Worm (Caenorhabditis elegans) whole organism, L1 larva: ENCODE data around the gene cyp-33D1.

Experiments
- aly-2 ChIP-seq: fragments of 150-350 bp; optimal IDR thresholded peaks from 2 replicates; lab custom pipeline; 2014; ENCODE audit warnings: missing biosample characterization, missing genetic modification characterization
- ama-1 ChIP-seq: fragments of 150-350 bp; optimal IDR thresholded peaks from 2 replicates; lab custom pipeline; 2014
- efl-3 ChIP-seq: fragments of 200-800 bp; sonication (Bioruptor generic); optimal IDR thresholded peaks from 2 replicates; lab custom pipeline; 2018; ENCODE audit warnings: mild to moderate bottlenecking, missing genetic modification characterization, missing compliant biosample characterization
- elt-2 ChIP-seq: sonication (generic microtip); optimal IDR thresholded peaks from 2 replicates; lab custom pipeline; 2016; ENCODE audit warnings: missing genetic modification characterization, mild to moderate bottlenecking, inconsistent platforms, missing compliant biosample characterization, missing genetic modification reagents
- fos-1 ChIP-seq: fragments of 150-350 bp; optimal IDR thresholded peaks from 2 replicates; lab custom pipeline; 2014; ENCODE audit warnings: missing biosample characterization, missing genetic modification characterization
- nhr-28 ChIP-seq: fragments of 150-350 bp; optimal IDR thresholded peaks from 2 replicates; lab custom pipeline; 2014; ENCODE audit warnings: missing biosample characterization, missing genetic modification characterization
- unc-130 ChIP-seq: fragments of 150-350 bp; optimal IDR thresholded peaks from 2 replicates; lab custom pipeline; 2017; ENCODE audit warnings: missing biosample characterization, missing genetic modification characterization, inconsistent platforms
- xbp-1 ChIP-seq: sonication (generic microtip); optimal IDR thresholded peaks from 2 replicates; lab custom pipeline; 2016; ENCODE audit warnings: missing genetic modification characterization, missing compliant biosample characterization
- zag-1 ChIP-seq: fragments of 150-350 bp; optimal IDR thresholded peaks from 2 replicates; lab custom pipeline; 2014; ENCODE audit warnings: missing biosample characterization, missing genetic modification characterization
- ztf-4 ChIP-seq: fragments of 150-350 bp; optimal IDR thresholded peaks from 2 replicates; lab custom pipeline; 2014; ENCODE audit warnings: missing biosample characterization, missing genetic modification characterization

DNA sequence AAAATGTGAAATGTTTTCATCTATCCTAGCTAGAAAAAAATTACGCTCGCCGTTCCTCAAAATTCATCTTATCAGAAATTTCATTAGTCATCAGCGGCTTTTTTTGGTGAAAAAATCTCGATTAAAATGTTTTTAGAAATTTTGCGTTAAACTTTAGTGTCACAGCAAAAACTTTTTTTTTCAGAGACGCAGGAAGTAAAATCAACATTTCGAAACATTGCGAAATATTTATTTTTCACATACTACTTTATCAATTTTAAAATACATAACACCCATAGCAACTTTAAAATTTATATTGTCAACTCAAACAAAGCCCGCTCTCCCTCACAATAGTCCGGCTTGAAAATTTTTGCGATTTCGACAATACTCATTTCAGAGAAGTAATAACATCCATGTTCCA, 43.4 kb downstream of the cyp-33D1 start:
- no peak for TF ChIP-seq elt-2 (tag; lab: Kevin White, UChicago)
- no peak for TF ChIP-seq zag-1 (tag; lab: Kevin White, UChicago)
- TF ChIP-seq ztf-4, result no peak
- TF ChIP-seq ama-1 (lab: Kevin White, UChicago), result no peak
- no peak for TF ChIP-seq efl-3 (GFP tag; lab: Kevin White, UChicago)
- TF ChIP-seq unc-130 (tag; lab: Kevin White, UChicago), result no peak
- TF ChIP-seq xbp-1 (tag; lab: Kevin White, UChicago), result no peak
- no peak for TF ChIP-seq nhr-28 (tag; lab: Kevin White, UChicago)
- no peak for TF ChIP-seq aly-2
- TF ChIP-seq fos-1 (tag; lab: Kevin White, UChicago), result no peak
